Worm (Caenorhabditis elegans) whole organism, late embryonic: ENCODE measurements around the gene T19H12.3.

Experiments
- C08G9.2 ChIP-seq: sonication (generic microtip); optimal IDR thresholded peaks from 2 replicates; lab custom pipeline; 2016; ENCODE audit warnings: mild to moderate bottlenecking, missing genetic modification characterization, moderate library complexity, missing compliant biosample characterization
- F13H6.1 ChIP-seq: sonication (generic microtip); optimal IDR thresholded peaks from 2 replicates; lab custom pipeline; 2016; ENCODE audit warnings: missing genetic modification characterization, missing compliant biosample characterization
- K02D7.2 ChIP-seq: sonication (generic microtip); optimal IDR thresholded peaks from 2 replicates; lab custom pipeline; 2017; ENCODE audit warnings: mild to moderate bottlenecking, missing genetic modification characterization, missing compliant biosample characterization
- T23F11.4 ChIP-seq: fragments of 200-800 bp; sonication (Bioruptor generic); optimal IDR thresholded peaks from 2 replicates; lab custom pipeline; 2018; ENCODE audit warnings: mild to moderate bottlenecking, missing genetic modification characterization, missing compliant biosample characterization
- ahr-1 ChIP-seq: sonication (generic microtip); optimal IDR thresholded peaks from 2 replicates; lab custom pipeline; 2016; ENCODE audit warnings: missing genetic modification characterization, missing compliant biosample characterization
- ceh-22 ChIP-seq: sonication (generic microtip); optimal IDR thresholded peaks from 2 replicates; lab custom pipeline; 2017; ENCODE audit warnings: missing biosample characterization, missing genetic modification characterization
- ceh-24 ChIP-seq: sonication (generic microtip); optimal IDR thresholded peaks from 2 replicates; lab custom pipeline; 2016; ENCODE audit warnings: mild to moderate bottlenecking, missing genetic modification characterization, missing compliant biosample characterization
- ceh-30 ChIP-seq: fragments of 150-350 bp; optimal IDR thresholded peaks from 2 replicates; lab custom pipeline; 2014; ENCODE audit warnings: missing biosample characterization, missing genetic modification characterization
- ceh-45 ChIP-seq: fragments of 200-800 bp; sonication (Bioruptor generic); IDR thresholded peaks from 2 replicates; pipeline ENCODE4 v1.3.6; 2022; ENCODE audit warnings: missing genetic modification reagents, missing genetic modification characterization, missing compliant biosample characterization
- ceh-48 ChIP-seq: sonication (generic microtip); optimal IDR thresholded peaks from 2 replicates; lab custom pipeline; 2016; ENCODE audit warnings: missing genetic modification characterization, inconsistent platforms, missing compliant biosample characterization
- ceh-6 ChIP-seq: fragments of 200-800 bp; sonication (Bioruptor generic); optimal IDR thresholded peaks from 2 replicates; lab custom pipeline; 2018; ENCODE audit warnings: mild to moderate bottlenecking, missing genetic modification characterization, missing compliant biosample characterization
- ceh-9 ChIP-seq: sonication (generic microtip); optimal IDR thresholded peaks from 2 replicates; lab custom pipeline; 2016; ENCODE audit warnings: mild to moderate bottlenecking, missing genetic modification characterization, inconsistent platforms, missing compliant biosample characterization
- che-1 ChIP-seq: sonication (generic microtip); optimal IDR thresholded peaks from 2 replicates; lab custom pipeline; 2016; ENCODE audit warnings: mild to moderate bottlenecking, missing genetic modification characterization, missing compliant biosample characterization
- dve-1 ChIP-seq: sonication (generic microtip); optimal IDR thresholded peaks from 2 replicates; lab custom pipeline; 2017; ENCODE audit warnings: antibody characterized with exemption, mild to moderate bottlenecking, missing genetic modification characterization, missing compliant biosample characterization
- elt-4 ChIP-seq: sonication (generic microtip); optimal IDR thresholded peaks from 2 replicates; lab custom pipeline; 2016; ENCODE audit warnings: missing genetic modification characterization, missing compliant biosample characterization
- ets-4 ChIP-seq: sonication (generic microtip); optimal IDR thresholded peaks from 2 replicates; lab custom pipeline; 2016; ENCODE audit warnings: missing genetic modification characterization, missing compliant biosample characterization
- eyg-1 ChIP-seq: sonication (generic microtip); optimal IDR thresholded peaks from 2 replicates; lab custom pipeline; 2016; ENCODE audit warnings: missing genotype, missing genetic modification characterization, missing compliant biosample characterization
- fax-1 ChIP-seq: sonication (generic microtip); optimal IDR thresholded peaks from 2 replicates; lab custom pipeline; 2016; ENCODE audit warnings: missing genotype, missing genetic modification characterization, missing compliant biosample characterization
- gmeb-2 ChIP-seq: sonication (generic microtip); optimal IDR thresholded peaks from 2 replicates; lab custom pipeline; 2016; ENCODE audit warnings: missing genetic modification characterization, inconsistent platforms, missing compliant biosample characterization
- hlh-13 ChIP-seq: fragments of 200-800 bp; sonication (Bioruptor generic); optimal IDR thresholded peaks from 2 replicates; lab custom pipeline; 2018; ENCODE audit warnings: mild to moderate bottlenecking, missing genetic modification characterization, missing compliant biosample characterization
- hlh-15 ChIP-seq: sonication (generic microtip); optimal IDR thresholded peaks from 2 replicates; lab custom pipeline; 2016; ENCODE audit warnings: missing genetic modification characterization, missing compliant biosample characterization
- hlh-30 ChIP-seq: sonication (generic microtip); optimal IDR thresholded peaks from 2 replicates; lab custom pipeline; 2017; ENCODE audit warnings: antibody characterized with exemption, missing genetic modification characterization, missing compliant biosample characterization; ENCODE audit not compliant: insufficient read depth
- hlh-8 ChIP-seq: sonication (generic microtip); optimal IDR thresholded peaks from 2 replicates; lab custom pipeline; 2016; ENCODE audit warnings: missing genotype, missing genetic modification characterization, missing compliant biosample characterization
- lim-6 ChIP-seq: sonication (generic microtip); optimal IDR thresholded peaks from 2 replicates; lab custom pipeline; 2016; ENCODE audit warnings: missing genetic modification characterization, missing compliant biosample characterization
- lin-11 ChIP-seq: fragments of 200-800 bp; sonication (Bioruptor generic); optimal IDR thresholded peaks from 2 replicates; lab custom pipeline; 2018; ENCODE audit warnings: mild to moderate bottlenecking, missing genetic modification characterization, missing compliant biosample characterization
- mec-3 ChIP-seq: sonication (generic microtip); optimal IDR thresholded peaks from 2 replicates; lab custom pipeline; 2016; ENCODE audit warnings: borderline replicate concordance, missing genetic modification characterization, missing compliant biosample characterization
- nfya-1 ChIP-seq: sonication (generic microtip); optimal IDR thresholded peaks from 2 replicates; lab custom pipeline; 2017; ENCODE audit warnings: missing genetic modification characterization, mild to moderate bottlenecking, missing compliant biosample characterization, antibody characterized with exemption, moderate library complexity
- nhr-232 ChIP-seq: sonication (generic microtip); optimal IDR thresholded peaks from 2 replicates; lab custom pipeline; 2016; ENCODE audit warnings: missing genetic modification characterization, missing compliant biosample characterization
- odd-2 ChIP-seq: sonication (generic microtip); optimal IDR thresholded peaks from 2 replicates; lab custom pipeline; 2017; ENCODE audit warnings: antibody characterized with exemption, mild to moderate bottlenecking, missing genetic modification characterization, missing compliant biosample characterization
- pat-9 ChIP-seq: fragments of 200-800 bp; sonication (Bioruptor generic); optimal IDR thresholded peaks from 2 replicates; lab custom pipeline; 2018; ENCODE audit warnings: mild to moderate bottlenecking, missing genetic modification characterization, moderate library complexity, missing compliant biosample characterization
- pqm-1 ChIP-seq: sonication (generic microtip); optimal IDR thresholded peaks from 2 replicates; lab custom pipeline; 2016; ENCODE audit warnings: missing genetic modification characterization, missing compliant biosample characterization
- sdc-2 ChIP-seq: sonication (generic microtip); optimal IDR thresholded peaks from 2 replicates; lab custom pipeline; 2016; ENCODE audit warnings: missing genotype, missing genetic modification characterization, missing compliant biosample characterization
- sox-2 ChIP-seq: fragments of 200-800 bp; sonication (Bioruptor generic); IDR thresholded peaks from 2 replicates; pipeline ENCODE4 v1.3.6; 2022; ENCODE audit warnings: missing genetic modification reagents, missing genetic modification characterization, missing compliant biosample characterization
- tbx-2 ChIP-seq: sonication (generic microtip); optimal IDR thresholded peaks from 2 replicates; lab custom pipeline; 2016; ENCODE audit warnings: missing genetic modification characterization, missing compliant biosample characterization
- tbx-7 ChIP-seq: sonication (generic microtip); optimal IDR thresholded peaks from 2 replicates; lab custom pipeline; 2016; ENCODE audit warnings: missing genotype, missing genetic modification characterization, missing compliant biosample characterization
- unc-86 ChIP-seq: sonication (generic microtip); optimal IDR thresholded peaks from 2 replicates; lab custom pipeline; 2016; ENCODE audit warnings: missing genetic modification characterization, missing compliant biosample characterization
- ztf-16 ChIP-seq: sonication (generic microtip); optimal IDR thresholded peaks from 2 replicates; lab custom pipeline; 2017; ENCODE audit warnings: missing genetic modification characterization, missing compliant biosample characterization

The T19H12.3 gene

DNA sequence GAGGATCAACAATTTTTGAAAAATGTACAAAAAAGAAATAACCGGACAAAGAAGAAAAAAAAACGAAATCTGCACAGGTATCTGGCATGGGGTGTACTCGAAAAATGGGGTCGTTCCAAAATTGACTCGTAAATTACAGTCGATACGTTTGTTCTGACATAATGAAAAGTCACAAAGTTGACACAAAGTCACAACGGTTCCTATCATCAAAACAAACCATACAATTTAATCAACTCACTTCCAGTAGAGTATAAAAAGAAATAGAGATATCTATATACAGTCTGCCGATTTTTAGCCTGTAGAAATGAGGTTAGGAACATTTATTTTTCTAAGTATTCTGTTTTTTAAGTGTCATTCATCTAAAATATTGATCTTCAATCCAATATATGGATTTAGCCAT is 982 bp upstream of the T19H12.3 start, which contains the start of gene T19H12.12:
Gene T19H12.12, plus strand, starts transcription at position 301 of the 400 bp plus-strand sequence.
- TF ChIP-seq sox-2 (GFP tag; lab: Robert Waterston, UW) (no peak), hlh-8 (tag; lab: Kevin White, UChicago) (no peak), ceh-22 (tag; lab: Kevin White, UChicago) (no peak), hlh-30 (tag; lab: Kevin White, UChicago) (no peak)

- no peak for TF ChIP-seq nfya-1 (tag; lab: Kevin White, UChicago)
- TF ChIP-seq, all 69 proteins: peak for 0
These were observed 4.0 kb downstream of the T19H12.3 start, which contains the start of gene ugt-12 for ce11 chrV:4889477-4889876. ugt-12 (minus strand) TSS chrV:4889629.

DNA sequence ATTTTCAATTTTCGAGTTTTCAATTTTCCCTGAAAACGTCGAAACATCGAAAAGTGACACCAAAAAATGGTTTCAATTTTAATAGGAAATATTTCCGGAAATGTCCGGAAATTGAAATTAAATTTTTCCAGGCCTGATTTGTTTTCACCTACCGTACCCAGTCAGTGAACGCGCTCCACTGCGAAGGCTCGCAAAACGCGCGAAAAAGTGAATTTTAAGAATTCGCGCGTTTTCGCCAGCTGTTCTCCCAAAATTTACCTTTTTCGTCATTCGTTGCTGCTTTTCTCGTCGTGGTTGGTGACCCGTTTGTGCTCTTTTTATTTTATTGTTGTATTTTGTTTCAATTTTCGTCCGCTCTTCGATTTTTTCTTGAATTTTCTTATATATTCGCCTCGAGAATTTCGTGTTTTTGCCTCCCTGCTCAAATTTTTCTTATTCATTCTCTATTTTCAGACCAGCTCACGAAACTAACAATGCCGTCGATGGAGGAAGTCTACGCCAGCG is 4.6 kb downstream of the T19H12.3 start, which contains the start of gene T19H12.2:
Gene T19H12.2, plus strand, starts transcription at position 454 of the 504 bp plus-strand sequence.
- TF ChIP-seq lim-6 (tag; lab: Kevin White, UChicago) (no peak), hlh-8 (tag; lab: Kevin White, UChicago) (no peak), T23F11.4 (GFP tag; lab: Kevin White, UChicago) (no peak), ceh-9 (tag; lab: Kevin White, UChicago) (no peak), ztf-16 (tag; lab: Kevin White, UChicago) (no peak), hlh-13 (GFP tag; lab: Kevin White, UChicago) (no peak), gmeb-2 (tag; lab: Kevin White, UChicago) (no peak), C08G9.2 (tag; lab: Kevin White, UChicago) (no peak), odd-2 (tag; lab: Kevin White, UChicago) (no peak)
- TF ChIP-seq, all 69 proteins: peak for 0

DNA sequence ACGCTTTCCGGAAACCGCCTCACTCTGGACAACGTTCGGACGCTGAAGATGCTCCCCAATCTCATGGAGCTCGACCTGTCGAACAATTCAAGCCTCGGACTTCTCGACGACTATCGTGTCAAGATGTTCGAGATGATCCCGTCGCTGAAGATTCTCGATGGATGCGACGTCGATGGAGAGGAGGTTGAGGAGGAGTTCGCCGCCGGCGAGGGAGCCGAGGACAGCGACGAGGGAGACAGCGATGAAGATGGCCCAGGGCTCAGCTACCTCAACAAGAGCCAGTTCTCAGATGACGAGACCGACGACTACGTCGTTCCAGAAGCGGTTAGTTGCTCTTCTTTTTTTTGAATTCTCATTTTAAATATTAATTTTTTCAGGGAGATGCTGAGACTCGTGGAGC is 5.3 kb downstream of the T19H12.3 start:
- no peak for TF ChIP-seq pat-9 (tag; lab: Kevin White, UChicago)
- TF ChIP-seq sox-2 (GFP tag; lab: Robert Waterston, UW) = no peak
- no peak for TF ChIP-seq che-1 (tag; lab: Kevin White, UChicago)

ce11 chrV:4891305-4891704 is 5.8 kb downstream of the T19H12.3 start:
- TF ChIP-seq sox-2 (GFP tag; lab: Robert Waterston, UW) (no peak), elt-4 (tag; lab: Kevin White, UChicago) (no peak), ceh-48 (no peak), odd-2 (tag; lab: Kevin White, UChicago) (no peak), unc-86 (tag; lab: Kevin White, UChicago) (no peak), ets-4 (tag; lab: Kevin White, UChicago) (no peak), lin-11 (tag; lab: Kevin White, UChicago) (no peak), pqm-1 (no peak), hlh-8 (tag; lab: Kevin White, UChicago) (no peak), hlh-15 (no peak), ceh-6 (GFP tag; lab: Kevin White, UChicago) (no peak), C08G9.2 (tag; lab: Kevin White, UChicago) (no peak), fax-1 (tag; lab: Kevin White, UChicago) (no peak), ahr-1 (tag; lab: Kevin White, UChicago) (no peak)

ce11 chrV:4894971-4895370 is 9.5 kb downstream of the T19H12.3 start, which contains the start of gene ugt-11:
ugt-11 (minus strand) TSS chrV:4895071.
- TF ChIP-seq elt-4 (tag; lab: Kevin White, UChicago) (no peak), F13H6.1 (tag; lab: Kevin White, UChicago) (no peak), tbx-2 (tag; lab: Kevin White, UChicago) (no peak), ceh-24 (tag; lab: Kevin White, UChicago) (no peak), unc-86 (tag; lab: Kevin White, UChicago) (no peak), nhr-232 (tag; lab: Kevin White, UChicago) (no peak), tbx-7 (tag; lab: Kevin White, UChicago) (no peak), ceh-45 (GFP tag; lab: Robert Waterston, UW) (no peak), mec-3 (tag; lab: Kevin White, UChicago) (no peak), ceh-48 (no peak), sdc-2 (tag; lab: Kevin White, UChicago) (no peak), dve-1 (tag; lab: Kevin White, UChicago) (no peak), ceh-30 (tag; lab: Kevin White, UChicago) (no peak), eyg-1 (no peak), K02D7.2 (tag; lab: Kevin White, UChicago) (no peak)
